Fruit fly (Drosophila melanogaster): ENCODE results near the gene CG14342.

- TF ChIP-seq CG8478 (optimal IDR thresholded peaks at IDR 0.05) (no peak), CTCF (optimal IDR thresholded peaks at IDR 0.05) (no peak)
Observed at dm6 chr2L:1157357-1157678, 46.7 kb upstream of the CG14342 start.
